Fruit fly (Drosophila melanogaster) whole organism, wandering third instar larva: ENCODE data around the gene CG17375.

ENCODE experiments used
- Abd-B ChIP-seq: fragments of >200 bp; optimal IDR thresholded peaks from 2 replicates; lab custom pipeline; 2017; ENCODE audit warnings: missing biosample characterization, missing genetic modification characterization
- CG32264 ChIP-seq: fragments of 200-800 bp; sonication (Bioruptor generic); optimal IDR thresholded peaks from 2 replicates; lab custom pipeline; 2016; ENCODE audit warnings: missing biosample characterization, missing genetic modification characterization
- CrebA ChIP-seq: fragments of 200-800 bp; sonication (Bioruptor generic); optimal IDR thresholded peaks from 2 replicates; lab custom pipeline; 2016; ENCODE audit warnings: missing biosample characterization, mild to moderate bottlenecking, missing genetic modification characterization, borderline replicate concordance
- Dif ChIP-seq: fragments of 200-275, 200-300 bp; sonication (Bioruptor generic); optimal IDR thresholded peaks from 2 replicates; lab custom pipeline; 2018; ENCODE audit warnings: missing biosample characterization, missing genetic modification characterization; ENCODE audit not compliant: partially characterized antibody
- GATAd ChIP-seq: sonication (Bioruptor generic); optimal IDR thresholded peaks from 2 replicates; lab custom pipeline; 2016; ENCODE audit warnings: missing biosample characterization, missing genetic modification characterization
- HLH106 ChIP-seq: fragments of 200-800 bp; optimal IDR thresholded peaks from 3 replicates; lab custom pipeline; 2019; ENCODE audit warnings: missing biosample characterization, mild to moderate bottlenecking, missing genetic modification characterization, moderate library complexity
- Hnf4 ChIP-seq: fragments of 200-800 bp; sonication (Bioruptor generic); optimal IDR thresholded peaks from 2 replicates; lab custom pipeline; 2016; ENCODE audit warnings: missing biosample characterization, mild to moderate bottlenecking, missing genetic modification characterization
- Hr78 ChIP-seq: fragments of >200 bp; optimal IDR thresholded peaks from 2 replicates; lab custom pipeline; 2017; ENCODE audit warnings: missing biosample characterization, missing genetic modification characterization
- Hr83 ChIP-seq: fragments of 200-300 bp; sonication (Bioruptor generic); optimal IDR thresholded peaks from 2 replicates; lab custom pipeline; 2016; ENCODE audit warnings: missing biosample characterization, mild to moderate bottlenecking, missing genetic modification characterization, moderate library complexity; ENCODE audit not compliant: poor library complexity, severe bottlenecking
- Jra ChIP-seq: sonication (Bioruptor generic); optimal IDR thresholded peaks from 2 replicates; lab custom pipeline; 2016; ENCODE audit warnings: missing biosample characterization, missing genetic modification characterization
- Myc ChIP-seq: fragments of >200 bp; optimal IDR thresholded peaks from 2 replicates; lab custom pipeline; 2017
- N ChIP-seq: fragments of >200 bp; optimal IDR thresholded peaks from 2 replicates; lab custom pipeline; 2018; ENCODE audit warnings: missing biosample characterization, missing external identifiers, missing genetic modification characterization
- OdsH ChIP-seq: fragments of 200-800 bp; sonication (Bioruptor generic); optimal IDR thresholded peaks from 2 replicates; lab custom pipeline; 2016; ENCODE audit warnings: missing biosample characterization, mild to moderate bottlenecking, missing genetic modification characterization
- Rel ChIP-seq, 2 experiments: fragments of 200-800 bp; sonication (Bioruptor generic) in 1 of 2; optimal IDR thresholded peaks; 2 replicates in 1 of 2; 3 replicates in 1 of 2; lab custom pipeline; 2016 to 2019; ENCODE audit warnings: mild to moderate bottlenecking in 2 of 2, missing biosample characterization in 2 of 2, missing genetic modification characterization in 2 of 2, moderate library complexity in 1 of 2
- Sp1 ChIP-seq: fragments of 200-800 bp; sonication (Bioruptor generic); optimal IDR thresholded peaks from 3 replicates; lab custom pipeline; 2019; ENCODE audit warnings: missing biosample characterization, mild to moderate bottlenecking, missing genetic modification characterization, moderate library complexity
- Vsx2 ChIP-seq: fragments of 200-300, 225-300 bp; sonication (Bioruptor generic); optimal IDR thresholded peaks from 2 replicates; lab custom pipeline; 2018; ENCODE audit warnings: missing biosample characterization, missing genetic modification characterization; ENCODE audit not compliant: partially characterized antibody
- br ChIP-seq: fragments of 200-800 bp; sonication (Bioruptor generic); optimal IDR thresholded peaks from 2 replicates; lab custom pipeline; 2016; ENCODE audit warnings: missing biosample characterization, missing genetic modification characterization
- brk ChIP-seq: fragments of 200-800 bp; sonication (Bioruptor generic); optimal IDR thresholded peaks from 2 replicates; lab custom pipeline; 2016; ENCODE audit warnings: missing biosample characterization, mild to moderate bottlenecking, missing genetic modification characterization
- dl ChIP-seq, 2 experiments: fragments of 175-275, 200-275 bp in 1 of 2; fragments of 200-275 bp in 1 of 2; sonication (Bioruptor generic); optimal IDR thresholded peaks; lab custom pipeline; 2018; ENCODE audit warnings: mild to moderate bottlenecking in 2 of 2, missing biosample characterization in 2 of 2, missing genetic modification characterization in 2 of 2, moderate library complexity in 2 of 2; ENCODE audit not compliant: partially characterized antibody in 2 of 2, insufficient read depth in 1 of 2
- dmrt93B ChIP-seq: fragments of 200-800 bp; sonication (Bioruptor generic); optimal IDR thresholded peaks from 2 replicates; lab custom pipeline; 2018; ENCODE audit warnings: missing biosample characterization, mild to moderate bottlenecking, missing genetic modification characterization
- ey ChIP-seq: fragments of 200-800 bp; sonication (Bioruptor generic); optimal IDR thresholded peaks from 2 replicates; lab custom pipeline; 2016; ENCODE audit warnings: missing biosample characterization, missing genetic modification characterization
- fru ChIP-seq: fragments of 200-800 bp; sonication (Bioruptor generic); optimal IDR thresholded peaks from 3 replicates; lab custom pipeline; 2016; ENCODE audit warnings: missing biosample characterization, mild to moderate bottlenecking, missing genetic modification characterization
- h ChIP-seq: fragments of 200-800 bp; sonication (Bioruptor generic); optimal IDR thresholded peaks from 3 replicates; lab custom pipeline; 2016; ENCODE audit warnings: missing biosample characterization, mild to moderate bottlenecking, missing genetic modification characterization
- jim ChIP-seq: fragments of 175-275, 200-325 bp; sonication (Bioruptor generic); optimal IDR thresholded peaks from 2 replicates; lab custom pipeline; 2016; ENCODE audit warnings: missing biosample characterization, mild to moderate bottlenecking, missing genetic modification characterization
- lola ChIP-seq: fragments of >200 bp; optimal IDR thresholded peaks from 2 replicates; lab custom pipeline; 2017; ENCODE audit warnings: missing biosample characterization, missing genetic modification characterization
- pan ChIP-seq: fragments of >200 bp; optimal IDR thresholded peaks from 2 replicates; lab custom pipeline; 2017
- psq ChIP-seq: fragments of 200-800 bp; sonication (Bioruptor generic); optimal IDR thresholded peaks from 3 replicates; lab custom pipeline; 2017; ENCODE audit warnings: missing biosample characterization, mild to moderate bottlenecking, missing genetic modification characterization, moderate library complexity
- sage ChIP-seq: fragments of 200-800 bp; sonication (Bioruptor generic); optimal IDR thresholded peaks from 2 replicates; lab custom pipeline; 2016; ENCODE audit warnings: missing biosample characterization, mild to moderate bottlenecking, missing genetic modification characterization
- sv ChIP-seq: fragments of 200-800 bp; sonication (Bioruptor generic); optimal IDR thresholded peaks from 3 replicates; lab custom pipeline; 2016; ENCODE audit warnings: missing biosample characterization, missing genetic modification characterization
- tai ChIP-seq: sonication (Bioruptor generic); optimal IDR thresholded peaks from 2 replicates; lab custom pipeline; 2016; ENCODE audit warnings: missing biosample characterization, missing genetic modification characterization
- usp ChIP-seq: fragments of >200 bp; optimal IDR thresholded peaks from 2 replicates; lab custom pipeline; 2017; ENCODE audit warnings: missing biosample characterization, missing genetic modification characterization

CG17375 gene

dm6 chr2L:6786674-6787028 is 18.9 kb downstream of the CG17375 start, which contains the start of gene nrv1:
nrv1 (minus strand) TSS chr2L:6786861.
- peak; percentile 76 for TF ChIP-seq Vsx2
- peak; percentile 93 for TF ChIP-seq Hr83
- TF ChIP-seq Rel (GFP tag; optimal IDR thresholded peaks at IDR 0.05; lab: Kevin White, UChicago), result no peak
- TF ChIP-seq Rel (tag; optimal IDR thresholded peaks at IDR 0.05; lab: Kevin White, UChicago), result no peak
- no peak for TF ChIP-seq OdsH (GFP tag; lab: Kevin White, UChicago)
- TF ChIP-seq CrebA (GFP tag; lab: Kevin White, UChicago), result peak; percentile 38
- TF ChIP-seq dl (GFP tag; optimal IDR thresholded peaks at IDR 0.05; lab: Kevin White, UChicago; ENCODE audit: insufficient read depth in 1 of 2, partially characterized antibody in 2 of 2), result peak; percentile 93 to 94
- TF ChIP-seq Dif, result peak; percentile 95
- TF ChIP-seq, all 38 proteins: peak for 5

DNA sequence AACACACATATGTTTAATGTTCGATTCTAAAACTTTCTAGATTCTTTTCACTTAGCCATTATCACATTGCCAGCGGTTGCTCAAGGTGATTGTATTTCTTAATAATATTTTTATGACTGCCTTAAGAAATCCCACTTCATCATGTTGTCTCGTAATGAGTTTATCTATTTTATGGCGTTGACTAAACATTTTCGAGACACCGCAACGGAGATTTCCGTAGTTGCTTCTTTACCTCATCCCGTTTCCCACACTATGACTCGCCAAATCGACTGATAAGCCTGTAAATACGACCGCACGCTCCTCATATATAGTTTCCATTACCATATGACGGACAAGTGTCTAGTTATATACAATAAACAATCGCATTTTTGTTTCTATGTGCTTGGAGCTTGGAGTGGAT is 20.0 kb downstream of the CG17375 start:
- no peak for TF ChIP-seq pan
- TF ChIP-seq dmrt93B (GFP tag; lab: Kevin White, UChicago), result no peak
- no peak for TF ChIP-seq Rel (GFP tag; optimal IDR thresholded peaks at IDR 0.05; lab: Kevin White, UChicago)
- no peak for TF ChIP-seq Rel (tag; optimal IDR thresholded peaks at IDR 0.05; lab: Kevin White, UChicago)

DNA sequence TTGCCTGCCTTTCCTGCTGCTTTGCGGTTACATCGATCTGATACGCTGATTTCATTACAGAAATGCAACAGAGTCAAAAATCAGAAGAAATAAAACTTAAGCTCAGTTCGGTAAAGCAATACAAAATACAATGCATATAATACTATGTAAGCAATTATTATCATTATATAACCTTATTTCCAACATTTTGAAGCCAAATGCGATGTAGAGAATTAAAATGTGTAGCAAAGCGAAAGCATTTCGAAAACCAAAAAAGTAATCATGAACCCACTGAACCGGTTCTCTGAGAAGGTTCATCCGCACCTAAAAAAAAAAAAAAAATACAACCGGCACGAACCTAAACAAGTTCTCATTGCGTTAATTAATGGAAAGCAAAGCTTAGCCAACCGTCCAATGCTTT is 21.4 kb downstream of the CG17375 start:
- TF ChIP-seq Jra (GFP tag; lab: Kevin White, UChicago) (no peak), usp (GFP tag; lab: Kevin White, UChicago) (no peak), HLH106 (tag; lab: Kevin White, UChicago) (no peak), br (GFP tag; lab: Kevin White, UChicago) (no peak), Myc (lab: Kevin White, UChicago) (no peak), lola (GFP tag; lab: Kevin White, UChicago) (no peak), dmrt93B (GFP tag; lab: Kevin White, UChicago) (no peak), psq (GFP tag; lab: Kevin White, UChicago) (no peak), OdsH (GFP tag; lab: Kevin White, UChicago) (no peak), sage (GFP tag; lab: Kevin White, UChicago) (no peak), h (GFP tag; lab: Kevin White, UChicago) (no peak), jim (no peak)
- TF ChIP-seq, all 38 proteins: peak for 0

dm6 chr2L:6783395-6783794 is 22.2 kb downstream of the CG17375 start:
- TF ChIP-seq tai (GFP tag; lab: Kevin White, UChicago) (no peak), fru (GFP tag; lab: Kevin White, UChicago) (no peak), Dif (no peak), Rel (GFP tag; optimal IDR thresholded peaks at IDR 0.05; lab: Kevin White, UChicago) (no peak), Rel (tag; optimal IDR thresholded peaks at IDR 0.05; lab: Kevin White, UChicago) (peak; percentile 97), Hnf4 (no peak), sv (GFP tag; lab: Kevin White, UChicago) (no peak), Sp1 (GFP tag; lab: Kevin White, UChicago) (no peak), Myc (lab: Kevin White, UChicago) (peak; percentile 0), brk (GFP tag; lab: Kevin White, UChicago) (no peak)
- TF ChIP-seq, all 38 proteins: peak for 2

dm6 chr2L:6774853-6775252 is 30.7 kb downstream of the CG17375 start:
- no peak for TF ChIP-seq jim
- no peak for TF ChIP-seq Abd-B (GFP tag; lab: Kevin White, UChicago)
- TF ChIP-seq psq (GFP tag; lab: Kevin White, UChicago), result no peak
- TF ChIP-seq Hr78, result no peak
- no peak for TF ChIP-seq ey (GFP tag; lab: Kevin White, UChicago)
- TF ChIP-seq sage (GFP tag; lab: Kevin White, UChicago), result no peak
- no peak for TF ChIP-seq brk (GFP tag; lab: Kevin White, UChicago)
- no peak for TF ChIP-seq sv (GFP tag; lab: Kevin White, UChicago)
- TF ChIP-seq CG32264 (GFP tag; lab: Kevin White, UChicago), result no peak
- TF ChIP-seq HLH106 (tag; lab: Kevin White, UChicago), result no peak
- no peak for TF ChIP-seq GATAd (GFP tag; lab: Kevin White, UChicago)
- TF ChIP-seq Hnf4, result no peak
- TF ChIP-seq br (GFP tag; lab: Kevin White, UChicago), result no peak
- no peak for TF ChIP-seq Myc (lab: Kevin White, UChicago)
- TF ChIP-seq Jra (GFP tag; lab: Kevin White, UChicago), result no peak
- no peak for TF ChIP-seq N (GFP tag; lab: Kevin White, UChicago)
- no peak for TF ChIP-seq dmrt93B (GFP tag; lab: Kevin White, UChicago)
- TF ChIP-seq, all 38 proteins: peak for 0
